Worm (Caenorhabditis elegans): ENCODE results near the gene F07F6.2.

DNA sequence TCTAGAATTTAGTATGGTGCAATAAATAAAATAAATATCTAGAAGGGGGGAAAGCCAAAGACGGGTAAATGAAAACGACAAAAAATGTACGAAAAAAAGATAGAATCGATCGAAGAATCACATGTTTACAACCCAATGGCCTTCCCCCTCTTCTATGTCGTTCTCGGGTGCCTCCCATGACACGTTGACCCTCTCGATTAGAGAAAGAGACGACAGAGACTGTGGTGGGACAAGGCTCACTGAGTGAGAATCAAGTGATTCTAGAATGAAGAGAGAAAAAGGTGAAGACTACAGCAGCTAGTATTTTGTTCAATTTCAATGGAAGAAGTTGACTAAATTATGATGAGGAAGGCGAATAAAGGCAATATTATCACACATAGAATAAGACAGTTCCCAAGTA lies 4.0 kb upstream of the F07F6.2 start:
- TF ChIP-seq nhr-28 (tag; optimal IDR thresholded peaks at IDR 0.05) (no peak), cnd-1 (tag; optimal IDR thresholded peaks at IDR 0.05) (no peak), unc-39 (tag; optimal IDR thresholded peaks at IDR 0.05) (no peak)
